Fruit fly (Drosophila melanogaster) whole organism, embryonic: ENCODE results near the gene gfzf.

Experiments
- Abd-B ChIP-seq: fragments of 200-800 bp; sonication (Bioruptor generic); optimal IDR thresholded peaks from 2 replicates; lab custom pipeline; 2018; ENCODE audit warnings: missing biosample characterization, mild to moderate bottlenecking, missing genetic modification characterization, moderate library complexity
- Awh ChIP-seq: fragments of 200-800 bp; sonication (Bioruptor generic); IDR thresholded peaks from 2 replicates; pipeline ENCODE4, ENCODE4 v1.3.6; 2022; ENCODE audit warnings: missing biosample characterization, missing genetic modification characterization
- Bteb2 ChIP-seq: fragments of 200-800 bp; sonication (Bioruptor generic); optimal IDR thresholded peaks from 2 replicates; lab custom pipeline; 2016; ENCODE audit warnings: missing biosample characterization, missing genetic modification characterization
- CG1024 ChIP-seq: fragments of 200-800 bp; sonication (Bioruptor generic); IDR thresholded peaks from 2 replicates; pipeline ENCODE4 v1.3.6; 2022; ENCODE audit warnings: missing biosample characterization, missing genetic modification characterization
- CG11093 ChIP-seq: fragments of 200-800 bp; sonication (Bioruptor generic); IDR thresholded peaks from 3 replicates; pipeline ENCODE4 v1.3.6; 2022; ENCODE audit warnings: missing biosample characterization, missing genetic modification characterization
- CG12071 ChIP-seq: fragments of 200-800 bp; sonication (Bioruptor generic); optimal IDR thresholded peaks from 3 replicates; lab custom pipeline; 2018; ENCODE audit warnings: missing biosample characterization, mild to moderate bottlenecking, missing genetic modification characterization
- CG12744 ChIP-seq: fragments of 200-800 bp; sonication (Bioruptor generic); optimal IDR thresholded peaks from 2 replicates; lab custom pipeline; 2016; ENCODE audit warnings: missing biosample characterization, missing genetic modification characterization
- CG12769 ChIP-seq: fragments of 200-800 bp; sonication (Bioruptor generic); optimal IDR thresholded peaks from 2 replicates; lab custom pipeline; 2019; ENCODE audit warnings: missing biosample characterization, mild to moderate bottlenecking, missing genetic modification characterization, moderate library complexity
- CG13287 ChIP-seq: fragments of 200-800 bp; sonication (Bioruptor generic); IDR thresholded peaks from 2 replicates; pipeline ENCODE4 v1.3.6; 2022; ENCODE audit warnings: missing biosample characterization, missing genetic modification characterization; ENCODE audit not compliant: partially characterized antibody
- CG13424 ChIP-seq: fragments of 200-800 bp; sonication (Bioruptor generic); optimal IDR thresholded peaks from 2 replicates; lab custom pipeline; 2019; ENCODE audit warnings: missing biosample characterization, mild to moderate bottlenecking, missing genetic modification characterization, moderate library complexity
- CG14441 ChIP-seq: fragments of 200-800 bp; sonication (Bioruptor generic); IDR thresholded peaks from 2 replicates; pipeline ENCODE4 v1.3.6; 2022; ENCODE audit warnings: missing biosample characterization, missing genetic modification characterization
- CG17912 ChIP-seq: fragments of 200-800 bp; sonication (Bioruptor generic); optimal IDR thresholded peaks from 2 replicates; lab custom pipeline; 2018; ENCODE audit warnings: missing biosample characterization, mild to moderate bottlenecking, missing genetic modification characterization
- CG2199 ChIP-seq: fragments of 200-800 bp; sonication (Bioruptor generic); IDR thresholded peaks from 3 replicates; pipeline ENCODE4 v1.3.6; 2022; ENCODE audit warnings: missing biosample characterization, missing genetic modification characterization
- CG2712 ChIP-seq: fragments of 200-800 bp; optimal IDR thresholded peaks from 3 replicates; lab custom pipeline; 2019; ENCODE audit warnings: missing biosample characterization, mild to moderate bottlenecking, missing genetic modification characterization, moderate library complexity
- CG3847 ChIP-seq: fragments of 200-800 bp; sonication (Bioruptor generic); IDR thresholded peaks from 2 replicates; pipeline ENCODE4 v1.3.6; 2022; ENCODE audit warnings: missing biosample characterization, missing genetic modification characterization
- CG4730 ChIP-seq: fragments of 200-800 bp; sonication (Bioruptor generic); IDR thresholded peaks from 2 replicates; pipeline ENCODE4 v1.3.6; 2022; ENCODE audit warnings: missing biosample characterization, missing genetic modification characterization
- CG6689 ChIP-seq: fragments of 200-800 bp; sonication (Bioruptor generic); IDR thresholded peaks from 2 replicates; pipeline ENCODE4 v1.3.6; 2022; ENCODE audit warnings: missing biosample characterization, missing genetic modification characterization
- CG6791 ChIP-seq: fragments of 200-800 bp; sonication (Bioruptor generic); IDR thresholded peaks from 3 replicates; pipeline ENCODE4 v1.3.6; 2022; ENCODE audit warnings: missing biosample characterization, missing genetic modification characterization; ENCODE audit not compliant: partially characterized antibody
- CG7745 ChIP-seq: fragments of 200-800 bp; sonication (Bioruptor generic); optimal IDR thresholded peaks from 2 replicates; lab custom pipeline; 2018; ENCODE audit warnings: missing biosample characterization, mild to moderate bottlenecking, missing genetic modification characterization, moderate library complexity
- CG7963 ChIP-seq: fragments of 200-800 bp; sonication (Bioruptor generic); IDR thresholded peaks from 3 replicates; pipeline ENCODE4 v1.3.6; 2022; ENCODE audit warnings: missing biosample characterization, missing genetic modification characterization; ENCODE audit not compliant: partially characterized antibody
- CG8765 ChIP-seq: fragments of 200-800 bp; sonication (Bioruptor generic); IDR thresholded peaks from 2 replicates; pipeline ENCODE4 v1.3.6; 2022; ENCODE audit warnings: missing biosample characterization, missing genetic modification characterization
- CG9817 ChIP-seq: fragments of 200-800 bp; sonication (Bioruptor generic); optimal IDR thresholded peaks from 2 replicates; lab custom pipeline; 2018; ENCODE audit warnings: missing biosample characterization, mild to moderate bottlenecking, missing genetic modification characterization, moderate library complexity
- Gug ChIP-seq: fragments of 200-800 bp; sonication (Bioruptor generic); IDR thresholded peaks from 4 replicates; pipeline ENCODE4 v1.3.6; 2022; ENCODE audit warnings: missing biosample characterization, missing genetic modification characterization
- HLH4C ChIP-seq: fragments of 200-800 bp; sonication (Bioruptor generic); IDR thresholded peaks from 3 replicates; pipeline ENCODE4 v1.3.6; 2022; ENCODE audit warnings: missing biosample characterization, missing genetic modification characterization; ENCODE audit not compliant: partially characterized antibody
- Hr78 ChIP-seq, 2 experiments: fragments of 200-800 bp in 1 of 2; fragments of >200 bp in 1 of 2; sonication (Bioruptor generic) in 1 of 2; optimal IDR thresholded peaks; 2 replicates each; lab custom pipeline; 2017 to 2019; ENCODE audit warnings: missing biosample characterization in 2 of 2, missing genetic modification characterization in 2 of 2, mild to moderate bottlenecking in 1 of 2, moderate library complexity in 1 of 2
- Spps ChIP-seq: fragments of 200-800 bp; sonication (Bioruptor generic); optimal IDR thresholded peaks from 2 replicates; lab custom pipeline; 2018; ENCODE audit warnings: missing biosample characterization, mild to moderate bottlenecking, missing genetic modification characterization
- Sry-δ ChIP-seq: fragments of 200-800 bp; sonication (Bioruptor generic); optimal IDR thresholded peaks from 2 replicates; lab custom pipeline; 2016; ENCODE audit warnings: missing biosample characterization, missing genetic modification characterization
- Stat92E ChIP-seq, 3 experiments: fragments of >200 bp in 2 of 3; fragments of 200-800 bp in 1 of 3; sonication (Bioruptor generic) in 1 of 3; optimal IDR thresholded peaks; 2 replicates each; lab custom pipeline; 2017 to 2019; ENCODE audit warnings: missing biosample characterization in 3 of 3, missing genetic modification characterization in 3 of 3, mild to moderate bottlenecking in 1 of 3, moderate library complexity in 1 of 3
- abd-A ChIP-seq: fragments of 200-800 bp; sonication (Bioruptor generic); optimal IDR thresholded peaks from 3 replicates; lab custom pipeline; 2019; ENCODE audit warnings: missing biosample characterization, mild to moderate bottlenecking, missing genetic modification characterization, moderate library complexity
- br ChIP-seq: fragments of >200 bp; optimal IDR thresholded peaks from 2 replicates; lab custom pipeline; 2017
- cas ChIP-seq: fragments of 200-800 bp; sonication (Bioruptor generic); IDR thresholded peaks from 2 replicates; pipeline ENCODE4 v1.3.6; 2022; ENCODE audit warnings: missing biosample characterization, missing genetic modification characterization
- ci ChIP-seq: fragments of 200-800 bp; sonication (Bioruptor generic); IDR thresholded peaks from 3 replicates; pipeline ENCODE4 v1.3.6; 2022; ENCODE audit warnings: missing biosample characterization, missing genetic modification characterization
- corto ChIP-seq: fragments of 200-800 bp; sonication (Bioruptor generic); optimal IDR thresholded peaks from 2 replicates; lab custom pipeline; 2016; ENCODE audit warnings: missing biosample characterization, mild to moderate bottlenecking, missing genetic modification characterization, moderate library complexity
- danr ChIP-seq: fragments of 200-800 bp; sonication (Bioruptor generic); IDR thresholded peaks from 2 replicates; pipeline ENCODE4 v1.3.6; 2022; ENCODE audit warnings: missing biosample characterization, missing genetic modification characterization
- fu2 ChIP-seq: fragments of 200-800 bp; sonication (Bioruptor generic); optimal IDR thresholded peaks from 2 replicates; lab custom pipeline; 2016; ENCODE audit warnings: missing biosample characterization, missing genetic modification characterization
- gcm2 ChIP-seq: fragments of 200-800 bp; sonication (Bioruptor generic); optimal IDR thresholded peaks from 2 replicates; lab custom pipeline; 2016; ENCODE audit warnings: missing biosample characterization, missing genetic modification characterization
- inv ChIP-seq: fragments of 200-800 bp; sonication (Bioruptor generic); IDR thresholded peaks from 2 replicates; pipeline ENCODE4 v1.3.6; 2022; ENCODE audit warnings: missing biosample characterization, missing genetic modification characterization; ENCODE audit not compliant: partially characterized antibody
- klu ChIP-seq: fragments of 200-800 bp; sonication (Bioruptor generic); IDR thresholded peaks from 2 replicates; pipeline ENCODE4 v1.3.6; 2022; ENCODE audit warnings: missing biosample characterization, missing genetic modification characterization
- otp ChIP-seq: fragments of 200-800 bp; sonication (Bioruptor generic); IDR thresholded peaks from 3 replicates; pipeline ENCODE4, ENCODE4 v1.3.6; 2022; ENCODE audit warnings: missing biosample characterization, missing genetic modification characterization
- phol ChIP-seq: fragments of 200-800 bp; sonication (Bioruptor generic); optimal IDR thresholded peaks from 3 replicates; lab custom pipeline; 2018; ENCODE audit warnings: missing biosample characterization, mild to moderate bottlenecking, missing genetic modification characterization, moderate library complexity
- prd ChIP-seq, 3 experiments: fragments of >200 bp in 2 of 3; fragments of 200-800 bp in 1 of 3; sonication (Bioruptor generic) in 1 of 3; optimal IDR thresholded peaks in 2 of 3; IDR thresholded peaks in 1 of 3; 2 replicates in 2 of 3; 3 replicates in 1 of 3; pipeline versions ENCODE4 v1.3.6 to Lab custom; 2017 to 2022; ENCODE audit warnings: missing biosample characterization in 1 of 3, missing genetic modification characterization in 1 of 3
- pzg ChIP-seq: fragments of 200-800 bp; sonication (Bioruptor generic); optimal IDR thresholded peaks from 3 replicates; lab custom pipeline; 2018; ENCODE audit warnings: missing biosample characterization, mild to moderate bottlenecking, missing genetic modification characterization, moderate library complexity
- ranshi ChIP-seq: fragments of 200-800 bp; sonication (Bioruptor generic); IDR thresholded peaks from 2 replicates; pipeline ENCODE4 v1.3.6; 2022; ENCODE audit warnings: missing biosample characterization, missing genetic modification characterization
- row ChIP-seq: fragments of 200-800 bp; sonication (Bioruptor generic); IDR thresholded peaks from 3 replicates; pipeline ENCODE4 v1.3.6; 2022; ENCODE audit warnings: missing biosample characterization, missing genetic modification characterization
- sd ChIP-seq: fragments of 200-800 bp; sonication (Bioruptor generic); optimal IDR thresholded peaks from 3 replicates; lab custom pipeline; 2018; ENCODE audit warnings: missing biosample characterization, mild to moderate bottlenecking, missing genetic modification characterization, moderate library complexity
- slbo ChIP-seq: fragments of 200-800 bp; sonication (Bioruptor generic); IDR thresholded peaks from 2 replicates; pipeline ENCODE4 v1.3.6; 2022; ENCODE audit warnings: missing biosample characterization, missing genetic modification characterization
- slou ChIP-seq: fragments of 200-800 bp; sonication (Bioruptor generic); optimal IDR thresholded peaks from 3 replicates; lab custom pipeline; 2016; ENCODE audit warnings: missing biosample characterization, missing genetic modification characterization
- vfl ChIP-seq: fragments of 200-800 bp; sonication (Bioruptor generic); optimal IDR thresholded peaks from 2 replicates; lab custom pipeline; 2016; ENCODE audit warnings: missing biosample characterization, missing genetic modification characterization
- wek ChIP-seq: fragments of 200-800 bp; sonication (Bioruptor generic); optimal IDR thresholded peaks from 3 replicates; lab custom pipeline; 2018; ENCODE audit warnings: missing biosample characterization, mild to moderate bottlenecking, missing genetic modification characterization, moderate library complexity

Gene gfzf

dm6 chr3R:7127966-7128365 lies 22.8 kb downstream of the gfzf start, which contains the start of gene CG10068 (continued):
- TF ChIP-seq row (peak; percentile 91), HLH4C (GFP tag; lab: Robert Waterston, UW) (no peak), Hr78 (GFP tag; optimal IDR thresholded peaks at IDR 0.05; lab: Kevin White, UChicago) (peak in 1 of 2 experiments; percentile 32), pzg (peak; percentile 64), cas (GFP tag; lab: Robert Waterston, UW) (peak; percentile 65), slbo (peak; percentile 88), danr (GFP tag; lab: Robert Waterston, UW) (peak; percentile 86), CG7963 (GFP tag; lab: Robert Waterston, UW) (no peak), fu2 (GFP tag; lab: Kevin White, UChicago) (peak; percentile 71), Spps (peak; percentile 80), Sry-δ (GFP tag; lab: Kevin White, UChicago) (peak; percentile 68), Awh (peak; percentile 94), vfl (GFP tag; lab: Kevin White, UChicago) (peak; percentile 72), CG4730 (GFP tag; lab: Robert Waterston, UW) (peak; percentile 82), CG17912 (GFP tag; lab: Kevin White, UChicago) (peak; percentile 22), corto (GFP tag; lab: Kevin White, UChicago) (peak; percentile 45), CG12071 (GFP tag; lab: Kevin White, UChicago) (peak; percentile 60), CG2199 (peak; percentile 97), Abd-B (GFP tag; lab: Kevin White, UChicago) (peak; percentile 86), Stat92E (GFP tag; optimal IDR thresholded peaks at IDR 0.05; lab: Kevin White, UChicago) (peak in 1 of 3 experiments; percentile 56), wek (GFP tag; lab: Kevin White, UChicago) (peak; percentile 99), gcm2 (GFP tag; lab: Kevin White, UChicago) (peak; percentile 77), CG7745 (tag; lab: Kevin White, UChicago) (no peak), Gug (GFP tag; lab: Robert Waterston, UW) (peak; percentile 73; the same call in 2 of the 4 replicates), Bteb2 (GFP tag; lab: Kevin White, UChicago) (peak; percentile 81), CG12769 (tag; lab: Kevin White, UChicago) (peak; percentile 77), CG3847 (GFP tag; lab: Robert Waterston, UW) (no peak), CG2712 (tag; lab: Kevin White, UChicago) (peak; percentile 95), abd-A (tag; lab: Kevin White, UChicago) (peak; percentile 90), slou (GFP tag; lab: Kevin White, UChicago) (peak; percentile 67), prd (optimal IDR thresholded peaks at IDR 0.05; lab: Kevin White, UChicago) (no peak), prd (GFP tag; IDR thresholded peaks at IDR 0.05; lab: Robert Waterston, UW) (peak; percentile 95), klu (GFP tag; lab: Robert Waterston, UW) (peak; percentile 66; the same call in 1 of the 2 replicates), ci (peak; percentile 96), sd (tag; lab: Kevin White, UChicago) (peak; percentile 55), CG9817 (tag; lab: Kevin White, UChicago) (peak; percentile 69), CG12744 (GFP tag; lab: Kevin White, UChicago) (peak; percentile 91), phol (tag; lab: Kevin White, UChicago) (peak; percentile 91), CG11093 (GFP tag; lab: Robert Waterston, UW) (peak; percentile 77), CG1024 (GFP tag; lab: Robert Waterston, UW) (peak; percentile 90), ranshi (GFP tag; lab: Robert Waterston, UW) (peak; percentile 91), CG6689 (GFP tag; lab: Robert Waterston, UW) (peak; percentile 94), inv (GFP tag; lab: Robert Waterston, UW) (no peak), CG14441 (GFP tag; lab: Robert Waterston, UW) (peak; percentile 91), CG13424 (tag; lab: Kevin White, UChicago) (peak; percentile 88), CG13287 (GFP tag; lab: Robert Waterston, UW) (peak; percentile 61), CG6791 (no peak), CG8765 (GFP tag; lab: Robert Waterston, UW) (peak; percentile 89), otp (GFP tag; lab: Robert Waterston, UW) (peak; percentile 92), br (lab: Kevin White, UChicago) (no peak)
